ENCODE assay signal across 2 fruit fly cellular contexts in genomic region chr3R:15268856-15269255, dm6.
TF ChIP-seq lines count a peak whose summit lies in the region.

No protein-coding gene starts in this region.

- TF ChIP-seq CTCF in whole organism, embryonic (GFP tag; optimal IDR thresholded peaks at IDR 0.05; lab: Kevin White, UChicago), result no peak

TF ChIP-seq in whole organism, adult, 20 proteins besides CTCF, POLR2A, EP300 and RAD21:
- TF ChIP-seq tj (GFP tag; optimal IDR thresholded peaks at IDR 0.05; lab: Kevin White, UChicago), result peak; percentile 90
- no peak for TF ChIP-seq CG11617 (GFP tag; optimal IDR thresholded peaks at IDR 0.05; lab: Kevin White, UChicago)

TF ChIP-seq in whole organism, embryonic, 481 proteins besides CTCF, POLR2A, EP300 and RAD21:
- TF ChIP-seq kah (GFP tag; optimal IDR thresholded peaks at IDR 0.05; lab: Kevin White, UChicago) (peak; percentile 71), CG10147 (GFP tag; optimal IDR thresholded peaks at IDR 0.05; lab: Kevin White, UChicago) (no peak), CG9727 (GFP tag; optimal IDR thresholded peaks at IDR 0.05; lab: Kevin White, UChicago) (no peak), HHEX (GFP tag; optimal IDR thresholded peaks at IDR 0.05; lab: Kevin White, UChicago) (no peak), Max (GFP tag; optimal IDR thresholded peaks at IDR 0.05; lab: Kevin White, UChicago) (no peak), Hr51 (GFP tag; optimal IDR thresholded peaks at IDR 0.05; lab: Kevin White, UChicago) (no peak), CG12391 (tag; optimal IDR thresholded peaks at IDR 0.05; lab: Kevin White, UChicago) (no peak), CG7556 (GFP tag; optimal IDR thresholded peaks at IDR 0.05; lab: Kevin White, UChicago) (no peak), CG34224 (GFP tag; IDR thresholded peaks at IDR 0.05; lab: Robert Waterston, UW; ENCODE audit: partially characterized antibody) (0 out of 3 replicates have a peak, but pooled peaks have one; percentile 27), tup (GFP tag; optimal IDR thresholded peaks at IDR 0.05; lab: Kevin White, UChicago) (no peak), maf-S (GFP tag; optimal IDR thresholded peaks at IDR 0.05; lab: Kevin White, UChicago) (no peak), B-H2 (GFP tag; optimal IDR thresholded peaks at IDR 0.05; lab: Kevin White, UChicago) (no peak)
